Fruit fly (Drosophila melanogaster) whole organism, embryonic: ENCODE data around the gene Twdlalpha.

Experiments
- CG10321 ChIP-seq: fragments of 200-800 bp; sonication (Bioruptor generic); IDR thresholded peaks from 2 replicates; pipeline ENCODE4 v1.3.6; 2022; ENCODE audit warnings: missing biosample characterization, missing genetic modification characterization
- CG10462 ChIP-seq: fragments of 200-800 bp; sonication (Bioruptor generic); optimal IDR thresholded peaks from 2 replicates; lab custom pipeline; 2016; ENCODE audit warnings: missing biosample characterization, missing genetic modification characterization
- CG10979 ChIP-seq: fragments of 200-800 bp; sonication (Bioruptor generic); optimal IDR thresholded peaks from 2 replicates; lab custom pipeline; 2018; ENCODE audit warnings: missing biosample characterization, mild to moderate bottlenecking, missing genetic modification characterization, moderate library complexity
- CG12071 ChIP-seq: fragments of 200-800 bp; sonication (Bioruptor generic); optimal IDR thresholded peaks from 3 replicates; lab custom pipeline; 2018; ENCODE audit warnings: missing biosample characterization, mild to moderate bottlenecking, missing genetic modification characterization
- CG12659 ChIP-seq: fragments of 200-800 bp; sonication (Bioruptor generic); optimal IDR thresholded peaks from 3 replicates; lab custom pipeline; 2017; ENCODE audit warnings: mild to moderate bottlenecking, missing biosample characterization, missing genetic modification reagents, missing genetic modification characterization
- CG13287 ChIP-seq: fragments of 200-800 bp; sonication (Bioruptor generic); IDR thresholded peaks from 2 replicates; pipeline ENCODE4 v1.3.6; 2022; ENCODE audit warnings: missing biosample characterization, missing genetic modification characterization; ENCODE audit not compliant: partially characterized antibody
- CG1602 ChIP-seq: fragments of 200-800 bp; sonication (Bioruptor generic); optimal IDR thresholded peaks from 3 replicates; lab custom pipeline; 2016; ENCODE audit warnings: missing biosample characterization, missing genetic modification characterization
- CG18011 ChIP-seq: fragments of 200-800 bp; sonication (Bioruptor generic); optimal IDR thresholded peaks from 2 replicates; lab custom pipeline; 2017; ENCODE audit warnings: missing biosample characterization, missing genetic modification characterization, mild to moderate bottlenecking, moderate library complexity, missing genotype
- CG18262 ChIP-seq: fragments of 200-800 bp; optimal IDR thresholded peaks from 3 replicates; lab custom pipeline; 2019; ENCODE audit warnings: missing biosample characterization, mild to moderate bottlenecking, missing genetic modification characterization, moderate library complexity
- CG2712 ChIP-seq: fragments of 200-800 bp; optimal IDR thresholded peaks from 3 replicates; lab custom pipeline; 2019; ENCODE audit warnings: missing biosample characterization, mild to moderate bottlenecking, missing genetic modification characterization, moderate library complexity
- CG3407 ChIP-seq: fragments of 200-800 bp; sonication (Bioruptor generic); optimal IDR thresholded peaks from 2 replicates; lab custom pipeline; 2018; ENCODE audit warnings: missing biosample characterization, mild to moderate bottlenecking, missing genetic modification characterization
- CG34422 ChIP-seq: fragments of 200-800 bp; sonication (Bioruptor generic); IDR thresholded peaks from 3 replicates; pipeline ENCODE4 v1.3.6; 2022; ENCODE audit warnings: missing biosample characterization, missing genetic modification characterization
- CG3726 ChIP-seq: fragments of 200-800 bp; sonication (Bioruptor generic); IDR thresholded peaks from 3 replicates; pipeline ENCODE4, ENCODE4 v1.3.6; 2022; ENCODE audit warnings: missing biosample characterization, missing genetic modification characterization
- CG6683 ChIP-seq: fragments of 200-800 bp; sonication (Bioruptor generic); optimal IDR thresholded peaks from 2 replicates; lab custom pipeline; 2017; ENCODE audit warnings: missing biosample characterization, mild to moderate bottlenecking, missing genetic modification characterization, missing genetic modification reagents
- CG6813 ChIP-seq: fragments of 200-800 bp; sonication (Bioruptor generic); optimal IDR thresholded peaks from 2 replicates; lab custom pipeline; 2017; ENCODE audit warnings: missing biosample characterization, missing genetic modification characterization, mild to moderate bottlenecking, moderate library complexity, missing genetic modification reagents
- CG7357 ChIP-seq: fragments of 200-800 bp; sonication (Bioruptor generic); IDR thresholded peaks from 3 replicates; pipeline ENCODE4 v1.3.6; 2022; ENCODE audit warnings: missing biosample characterization, missing genetic modification characterization
- CG7786 ChIP-seq: fragments of 200-800 bp; sonication (Bioruptor generic); optimal IDR thresholded peaks from 2 replicates; lab custom pipeline; 2016; ENCODE audit warnings: missing biosample characterization, missing genetic modification characterization
- D19B ChIP-seq: fragments of 200-800 bp; sonication (Bioruptor generic); optimal IDR thresholded peaks from 2 replicates; lab custom pipeline; 2017; ENCODE audit warnings: missing biosample characterization, mild to moderate bottlenecking, missing genetic modification characterization
- Dip2 ChIP-seq: fragments of 200-800 bp; sonication (Bioruptor generic); IDR thresholded peaks from 2 replicates; pipeline ENCODE4 v1.3.6; 2022; ENCODE audit warnings: missing biosample characterization, missing genetic modification characterization
- Dref ChIP-seq: fragments of 200-800 bp; sonication (Bioruptor generic); IDR thresholded peaks from 2 replicates; pipeline ENCODE4 v1.3.6; 2022; ENCODE audit warnings: missing biosample characterization, missing genetic modification characterization
- Drgx ChIP-seq: fragments of 200-800 bp; sonication (Bioruptor generic); IDR thresholded peaks from 2 replicates; pipeline ENCODE4 v1.3.6; 2022; ENCODE audit warnings: missing biosample characterization, missing genetic modification characterization
- E2f1 ChIP-seq: fragments of 200-800 bp; sonication (Bioruptor generic); IDR thresholded peaks from 2 replicates; pipeline ENCODE4 v1.3.6; 2022; ENCODE audit warnings: missing biosample characterization, missing genetic modification characterization
- Ets65A ChIP-seq: fragments of 200-800 bp; sonication (Bioruptor generic); peaks from one replicate; lab custom pipeline; 2016; ENCODE audit warnings: missing biosample characterization, missing genetic modification characterization
- HLH3B ChIP-seq: fragments of 200-800 bp; sonication (Bioruptor generic); IDR thresholded peaks from 2 replicates; pipeline ENCODE4 v1.3.6; 2022; ENCODE audit warnings: missing biosample characterization, missing genetic modification characterization
- HmgZ ChIP-seq: fragments of 200-800 bp; sonication (Bioruptor generic); optimal IDR thresholded peaks from 2 replicates; lab custom pipeline; 2018; ENCODE audit warnings: missing biosample characterization, mild to moderate bottlenecking, missing genetic modification characterization
- Hmx ChIP-seq: fragments of 200-800 bp; sonication (Bioruptor generic); optimal IDR thresholded peaks from 2 replicates; lab custom pipeline; 2016; ENCODE audit warnings: missing biosample characterization, missing genetic modification characterization
- Poxn ChIP-seq: fragments of 200-800 bp; sonication (Bioruptor generic); IDR thresholded peaks from 2 replicates; pipeline ENCODE4 v1.3.6; 2022; ENCODE audit warnings: missing biosample characterization, missing genetic modification characterization
- Scr ChIP-seq: fragments of 200-800 bp; sonication (Bioruptor generic); IDR thresholded peaks from 2 replicates; pipeline ENCODE4 v1.3.6; 2022; ENCODE audit warnings: missing biosample characterization, missing genetic modification characterization; ENCODE audit not compliant: partially characterized antibody
- Sox100B ChIP-seq: fragments of 200-800 bp; sonication (Bioruptor generic); optimal IDR thresholded peaks from 3 replicates; lab custom pipeline; 2018; ENCODE audit warnings: missing biosample characterization, mild to moderate bottlenecking, missing genetic modification characterization
- Tbp ChIP-seq: fragments of >200 bp; optimal IDR thresholded peaks from 2 replicates; lab custom pipeline; 2018; ENCODE audit warnings: missing biosample characterization, missing genetic modification characterization
- YL-1 ChIP-seq: fragments of 200-800 bp; sonication (Bioruptor generic); optimal IDR thresholded peaks from 3 replicates; lab custom pipeline; 2017; ENCODE audit warnings: missing biosample characterization, mild to moderate bottlenecking, missing genetic modification characterization
- aop ChIP-seq: fragments of 200-800 bp; sonication (Bioruptor generic); IDR thresholded peaks from 2 replicates; pipeline ENCODE4 v1.3.6; 2022; ENCODE audit warnings: missing biosample characterization, missing genetic modification characterization
- cad ChIP-seq: fragments of >200 bp; optimal IDR thresholded peaks from 2 replicates; lab custom pipeline; 2017; ENCODE audit warnings: missing biosample characterization, missing genetic modification characterization
- cwo ChIP-seq: fragments of 200-800 bp; sonication (Bioruptor generic); optimal IDR thresholded peaks from 3 replicates; lab custom pipeline; 2017; ENCODE audit warnings: missing biosample characterization, missing genetic modification characterization, mild to moderate bottlenecking, moderate library complexity, missing genetic modification reagents
- ewg ChIP-seq: fragments of 200-800 bp; sonication (Bioruptor generic); optimal IDR thresholded peaks from 3 replicates; lab custom pipeline; 2017; ENCODE audit warnings: mild to moderate bottlenecking, missing biosample characterization, missing genetic modification reagents, missing genetic modification characterization
- eyg ChIP-seq: fragments of 200-800 bp; sonication (Bioruptor generic); optimal IDR thresholded peaks from 3 replicates; lab custom pipeline; 2016; ENCODE audit warnings: missing biosample characterization, missing genetic modification characterization
- grn ChIP-seq: fragments of 200-800 bp; sonication (Bioruptor generic); optimal IDR thresholded peaks from 3 replicates; lab custom pipeline; 2017; ENCODE audit warnings: missing biosample characterization, missing genetic modification characterization
- kah ChIP-seq: fragments of 200-800 bp; sonication (Bioruptor generic); optimal IDR thresholded peaks from 2 replicates; lab custom pipeline; 2018; ENCODE audit warnings: missing biosample characterization, mild to moderate bottlenecking, missing genetic modification characterization
- pb ChIP-seq: fragments of 200-800 bp; sonication (Bioruptor generic); optimal IDR thresholded peaks from 3 replicates; lab custom pipeline; 2016; ENCODE audit warnings: missing biosample characterization, missing genetic modification characterization
- pfk ChIP-seq: fragments of 200-800 bp; sonication (Bioruptor generic); optimal IDR thresholded peaks from 2 replicates; lab custom pipeline; 2018; ENCODE audit warnings: missing biosample characterization, mild to moderate bottlenecking, missing genetic modification characterization, moderate library complexity
- pros ChIP-seq: fragments of 200-800 bp; sonication (Bioruptor generic); optimal IDR thresholded peaks from 3 replicates; lab custom pipeline; 2019; ENCODE audit warnings: missing biosample characterization, mild to moderate bottlenecking, missing genetic modification characterization, moderate library complexity
- sd ChIP-seq: fragments of 200-800 bp; sonication (Bioruptor generic); optimal IDR thresholded peaks from 3 replicates; lab custom pipeline; 2018; ENCODE audit warnings: missing biosample characterization, mild to moderate bottlenecking, missing genetic modification characterization, moderate library complexity
- shn ChIP-seq: fragments of 200-800 bp; sonication (Bioruptor generic); optimal IDR thresholded peaks from 3 replicates; lab custom pipeline; 2016; ENCODE audit warnings: missing biosample characterization, missing genetic modification characterization
- sqz ChIP-seq: fragments of 200-800 bp; sonication (Bioruptor generic); optimal IDR thresholded peaks from 3 replicates; lab custom pipeline; 2018; ENCODE audit warnings: missing biosample characterization, mild to moderate bottlenecking, missing genetic modification characterization
- sug ChIP-seq: fragments of 200-800 bp; optimal IDR thresholded peaks from 2 replicates; lab custom pipeline; 2019; ENCODE audit warnings: missing biosample characterization, mild to moderate bottlenecking, missing genetic modification characterization, moderate library complexity
- tap ChIP-seq: fragments of 200-800 bp; optimal IDR thresholded peaks from 3 replicates; lab custom pipeline; 2019; ENCODE audit warnings: missing biosample characterization, mild to moderate bottlenecking, missing genetic modification characterization, moderate library complexity
- tgo ChIP-seq: fragments of 200-800 bp; sonication (Bioruptor generic); IDR thresholded peaks from 3 replicates; pipeline ENCODE4 v1.3.6; 2022; ENCODE audit warnings: missing biosample characterization, missing genetic modification characterization
- tll ChIP-seq, 2 experiments: fragments of 200-800 bp in 1 of 2; fragments of >200 bp in 1 of 2; sonication (Bioruptor generic) in 1 of 2; optimal IDR thresholded peaks; 2 replicates each; lab custom pipeline; 2017 to 2019; ENCODE audit warnings: missing biosample characterization in 2 of 2, missing genetic modification characterization in 2 of 2, mild to moderate bottlenecking in 1 of 2, moderate library complexity in 1 of 2
- vfl ChIP-seq: fragments of 200-800 bp; sonication (Bioruptor generic); optimal IDR thresholded peaks from 2 replicates; lab custom pipeline; 2016; ENCODE audit warnings: missing biosample characterization, missing genetic modification characterization
- vvl ChIP-seq: fragments of 200-800 bp; sonication (Bioruptor generic); IDR thresholded peaks from 2 replicates; pipeline ENCODE4 v1.3.6; 2022; ENCODE audit warnings: missing biosample characterization, missing genetic modification characterization

Gene Twdlalpha

DNA sequence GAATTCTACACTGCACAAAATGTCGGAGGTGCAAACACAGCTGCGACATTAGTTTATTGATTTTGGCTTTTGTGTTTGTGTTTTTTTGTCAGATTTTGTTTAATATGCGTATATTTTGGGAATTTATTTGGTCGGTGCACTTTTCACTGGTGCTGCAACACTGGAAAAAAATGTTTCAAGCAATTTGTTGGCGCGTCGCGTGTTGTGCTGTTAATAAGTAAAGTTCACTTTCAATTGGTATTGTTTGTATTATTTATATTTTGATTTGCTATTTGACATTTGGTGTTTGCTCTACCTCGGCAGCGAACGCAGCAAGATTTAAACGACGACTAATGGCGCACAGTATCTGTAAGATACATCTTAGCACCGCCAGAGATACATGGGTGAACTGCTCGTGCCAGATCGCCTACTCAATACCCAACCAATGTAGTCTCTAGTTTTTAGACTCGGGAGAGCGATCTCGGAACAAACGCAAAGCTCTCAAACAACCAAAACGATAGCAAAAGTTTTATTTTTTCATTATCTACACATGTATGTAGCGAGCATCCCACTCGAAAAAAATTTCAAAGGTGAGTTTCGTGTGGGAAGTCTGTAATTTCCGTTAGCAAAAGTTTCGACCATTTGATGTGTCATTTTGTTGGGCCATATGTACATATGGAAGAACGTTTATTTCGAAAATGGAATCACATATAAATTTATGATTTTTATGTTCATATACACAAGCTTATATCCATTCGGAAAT, 39.7 kb downstream of the Twdlalpha start (continued):
- TF ChIP-seq tgo (GFP tag; lab: Robert Waterston, UW) (peak; percentile 61; the same call in 2 of the 3 replicates), tap (tag; lab: Kevin White, UChicago) (peak; percentile 4), cad (GFP tag; lab: Kevin White, UChicago) (no peak), CG3726 (GFP tag; lab: Robert Waterston, UW) (no peak), Tbp (GFP tag; lab: Kevin White, UChicago) (no peak), ewg (peak; percentile 29), pros (GFP tag; lab: Kevin White, UChicago) (no peak), pb (no peak), CG1602 (GFP tag; lab: Kevin White, UChicago) (peak; percentile 38), HLH3B (GFP tag; lab: Robert Waterston, UW) (peak; percentile 43; the same call in 1 of the 2 replicates), CG3407 (no peak), CG10462 (GFP tag; lab: Kevin White, UChicago) (no peak), YL-1 (GFP tag; lab: Kevin White, UChicago) (no peak), kah (GFP tag; lab: Kevin White, UChicago) (no peak), CG12659 (GFP tag; lab: Kevin White, UChicago) (peak; percentile 33), vvl (GFP tag; lab: Robert Waterston, UW) (peak; percentile 58), Dip2 (GFP tag; lab: Robert Waterston, UW) (no peak), CG13287 (GFP tag; lab: Robert Waterston, UW) (0 out of 2 replicates have a peak, but pooled peaks have one; percentile 20), CG7786 (peak; percentile 30), D19B (GFP tag; lab: Kevin White, UChicago) (peak; percentile 14), sd (tag; lab: Kevin White, UChicago) (peak; percentile 26), HmgZ (no peak), tll (GFP tag; optimal IDR thresholded peaks at IDR 0.05; lab: Kevin White, UChicago) (no peak), CG10979 (tag; lab: Kevin White, UChicago) (peak; percentile 34), cwo (GFP tag; lab: Kevin White, UChicago) (peak; percentile 44), grn (peak; percentile 14), aop (GFP tag; lab: Robert Waterston, UW) (no peak), CG34422 (GFP tag; lab: Robert Waterston, UW) (peak; percentile 57), Dref (GFP tag; lab: Robert Waterston, UW) (no peak), shn (GFP tag; lab: Kevin White, UChicago) (peak; percentile 30), eyg (GFP tag; lab: Kevin White, UChicago) (peak; percentile 38), Sox100B (peak; percentile 50), sqz (GFP tag; lab: Kevin White, UChicago) (no peak), CG6813 (GFP tag; lab: Kevin White, UChicago) (peak; percentile 9), CG10321 (no peak), CG7357 (GFP tag; lab: Robert Waterston, UW) (peak; percentile 36; the same call in 1 of the 3 replicates), vfl (GFP tag; lab: Kevin White, UChicago) (peak; percentile 29), CG2712 (tag; lab: Kevin White, UChicago) (peak; percentile 46), pfk (GFP tag; lab: Kevin White, UChicago) (no peak), Hmx (GFP tag; lab: Kevin White, UChicago) (no peak), Drgx (GFP tag; lab: Robert Waterston, UW) (peak; percentile 67), CG6683 (GFP tag; lab: Kevin White, UChicago) (no peak), Poxn (GFP tag; lab: Robert Waterston, UW) (no peak), Ets65A (GFP tag; lab: Kevin White, UChicago) (peak; percentile 76), CG18262 (peak; percentile 49), Scr (GFP tag; lab: Robert Waterston, UW) (no peak), sug (tag; lab: Kevin White, UChicago) (no peak), CG18011 (GFP tag; lab: Kevin White, UChicago) (peak; percentile 14), CG12071 (GFP tag; lab: Kevin White, UChicago) (peak; percentile 6), E2f1 (peak; percentile 40)
